Worm (Caenorhabditis elegans) whole organism, L2 larva: ENCODE data around the gene srw-118.

Source experiments
- aly-2 ChIP-seq: fragments of 150-350 bp; optimal IDR thresholded peaks from 2 replicates; lab custom pipeline; 2014; ENCODE audit warnings: missing biosample characterization, missing genetic modification characterization
- ama-1 ChIP-seq: fragments of 150-350 bp; optimal IDR thresholded peaks from 2 replicates; lab custom pipeline; 2018; ENCODE audit warnings: inconsistent platforms
- ceh-82 ChIP-seq: fragments of 150-350 bp; optimal IDR thresholded peaks from 2 replicates; lab custom pipeline; 2014; ENCODE audit warnings: missing biosample characterization, missing genetic modification characterization
- egl-27 ChIP-seq: sonication (generic microtip); optimal IDR thresholded peaks from 3 replicates; lab custom pipeline; 2017; ENCODE audit warnings: missing biosample characterization, missing genetic modification reagents, missing genetic modification characterization
- lin-11 ChIP-seq: fragments of 150-350 bp; sonication (generic microtip); optimal IDR thresholded peaks from 2 replicates; lab custom pipeline; 2014; ENCODE audit warnings: missing biosample characterization, missing genetic modification characterization, inconsistent platforms, mixed read lengths
- lsy-2 ChIP-seq, 2 experiments: fragments of 150-350 bp in 1 of 2; sonication (generic microtip) in 1 of 2; optimal IDR thresholded peaks; 2 replicates each; lab custom pipeline; 2014 to 2017; ENCODE audit warnings: missing biosample characterization in 2 of 2, missing genetic modification characterization in 2 of 2
- nhr-11 ChIP-seq: fragments of 150-350 bp; optimal IDR thresholded peaks from 2 replicates; lab custom pipeline; 2014; ENCODE audit warnings: missing biosample characterization, missing genetic modification characterization
- nhr-12 ChIP-seq: fragments of 150-350 bp; optimal IDR thresholded peaks from 2 replicates; lab custom pipeline; 2014; ENCODE audit warnings: missing biosample characterization, missing genetic modification characterization
- nhr-25 ChIP-seq: fragments of 150-350 bp; sonication (generic microtip); optimal IDR thresholded peaks from 3 replicates; lab custom pipeline; 2014; ENCODE audit warnings: missing biosample characterization, missing genetic modification characterization
- unc-62 ChIP-seq: fragments of 150-350 bp; optimal IDR thresholded peaks from 2 replicates; lab custom pipeline; 2014; ENCODE audit warnings: missing biosample characterization, missing genetic modification reagents, missing genetic modification characterization
- ztf-1 ChIP-seq: fragments of 200-800 bp; sonication (Bioruptor generic); conservative IDR thresholded peaks from 2 replicates; pipeline ENCODE4 v1.3.6; 2022; ENCODE audit warnings: missing genetic modification characterization, missing compliant biosample characterization
- ztf-4 ChIP-seq: fragments of 150-350 bp; optimal IDR thresholded peaks from 2 replicates; lab custom pipeline; 2014; ENCODE audit warnings: missing biosample characterization, missing genetic modification characterization

ce11 chrV:2991485-2991884 lies 11.6 kb upstream of the srw-118 start, which contains the start of gene srw-121:
- TF ChIP-seq ceh-82 (tag; lab: Kevin White, UChicago): no peak
- no peak for TF ChIP-seq ztf-1 (GFP tag; lab: Robert Waterston, UW)
- TF ChIP-seq nhr-11 (tag; lab: Kevin White, UChicago): no peak
- TF ChIP-seq lsy-2 (tag; optimal IDR thresholded peaks at IDR 0.05; lab: Kevin White, UChicago): no peak
- no peak for TF ChIP-seq ama-1 (lab: Kevin White, UChicago)
- no peak for TF ChIP-seq nhr-12 (tag; lab: Kevin White, UChicago)
- no peak for TF ChIP-seq egl-27 (tag; lab: Kevin White, UChicago)
- TF ChIP-seq lin-11 (tag; lab: Kevin White, UChicago): no peak
- TF ChIP-seq aly-2 (tag; lab: Kevin White, UChicago): no peak
- TF ChIP-seq unc-62 (GFP tag; lab: Kevin White, UChicago): no peak
- TF ChIP-seq nhr-25 (tag; lab: Kevin White, UChicago): no peak
- no peak for TF ChIP-seq ztf-4 (tag; lab: Kevin White, UChicago)
